Worm (Caenorhabditis elegans) whole organism, midembryonic: ENCODE measurements around the gene srx-17.

Source experiments
- T22C8.4 ChIP-seq: fragments of 200-800 bp; sonication (Bioruptor generic); IDR thresholded peaks from 2 replicates; pipeline ENCODE4 v1.3.6; 2022; ENCODE audit warnings: missing genetic modification characterization, missing compliant biosample characterization
- flt-1 ChIP-seq: fragments of 200-800 bp; sonication (Bioruptor generic); IDR thresholded peaks from 2 replicates; pipeline ENCODE4 v1.3.6; 2022; ENCODE audit warnings: missing genetic modification characterization, missing compliant biosample characterization
- ref-1 ChIP-seq: fragments of 200-800 bp; sonication (Bioruptor generic); conservative IDR thresholded peaks from 2 replicates; pipeline ENCODE4 v1.3.6; 2022; ENCODE audit warnings: missing genetic modification reagents, missing genetic modification characterization, missing compliant biosample characterization
- tab-1 ChIP-seq: fragments of 200-800 bp; sonication (Bioruptor generic); IDR thresholded peaks from 2 replicates; pipeline ENCODE4 v1.3.6; 2022; ENCODE audit warnings: missing genetic modification characterization, missing compliant biosample characterization
- ztf-23 ChIP-seq: fragments of 200-800 bp; sonication (Bioruptor generic); IDR thresholded peaks from 2 replicates; pipeline ENCODE4 v1.3.6; 2022; ENCODE audit warnings: missing genetic modification reagents, missing genetic modification characterization, missing compliant biosample characterization
- ztf-29 ChIP-seq: fragments of 200-800 bp; sonication (Bioruptor generic); IDR thresholded peaks from 2 replicates; pipeline ENCODE4 v1.3.6; 2022; ENCODE audit warnings: missing genetic modification reagents, missing genetic modification characterization, missing compliant biosample characterization

DNA sequence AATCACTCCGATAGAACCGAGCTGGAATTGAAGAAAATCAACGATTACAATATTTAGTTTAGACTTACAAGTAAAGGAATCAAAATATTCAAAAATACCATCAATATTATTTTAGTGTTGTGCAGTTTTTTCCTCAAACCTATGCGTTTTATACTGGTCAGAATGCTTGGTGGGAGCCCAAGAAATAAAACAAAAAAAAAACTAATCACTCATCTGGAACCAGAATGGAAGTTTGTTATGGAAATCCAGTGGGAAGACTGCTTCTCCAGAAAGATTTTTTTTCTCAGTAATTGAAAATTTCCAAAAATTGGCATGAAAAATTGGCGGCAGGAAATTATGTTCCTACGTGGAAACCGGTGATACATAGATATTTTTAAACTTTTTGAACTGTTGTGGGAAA lies 15.4 kb downstream of the srx-17 start, which contains the start of gene srx-134:
- TF ChIP-seq ref-1 (GFP tag; lab: Robert Waterston, UW) (no peak), flt-1 (GFP tag; lab: Robert Waterston, UW) (no peak), ztf-29 (no peak), ztf-23 (GFP tag; lab: Robert Waterston, UW) (no peak), T22C8.4 (no peak), tab-1 (no peak)
